Worm (Caenorhabditis elegans) whole organism, mixed stage, embryonic: ENCODE results near the gene F58F9.4.

ENCODE experiments used
- ceh-39 ChIP-seq: fragments of 150-350 bp; optimal IDR thresholded peaks from 2 replicates; lab custom pipeline; 2014; ENCODE audit warnings: missing biosample characterization, missing genetic modification characterization
- ces-1 ChIP-seq: fragments of 150-350 bp; optimal IDR thresholded peaks from 2 replicates; lab custom pipeline; 2014; ENCODE audit warnings: missing biosample characterization, missing genetic modification reagents, missing genetic modification characterization
- flh-1 ChIP-seq: fragments of 200-800 bp; sonication (Bioruptor generic); optimal IDR thresholded peaks from 2 replicates; lab custom pipeline; 2018; ENCODE audit warnings: mild to moderate bottlenecking, missing genetic modification characterization, moderate library complexity, missing compliant biosample characterization
- lsy-2 ChIP-seq: fragments of 150-350 bp; optimal IDR thresholded peaks from 2 replicates; lab custom pipeline; 2014; ENCODE audit warnings: missing biosample characterization, missing genetic modification characterization
- mab-5 ChIP-seq: fragments of 150-350 bp; optimal IDR thresholded peaks from 2 replicates; lab custom pipeline; 2014; ENCODE audit warnings: missing biosample characterization, missing genetic modification characterization
- mls-2 ChIP-seq: sonication (generic microtip); optimal IDR thresholded peaks from 2 replicates; lab custom pipeline; 2016; ENCODE audit warnings: mild to moderate bottlenecking, missing genetic modification characterization, moderate library complexity, missing compliant biosample characterization
- nhr-237 ChIP-seq: fragments of 150-350 bp; optimal IDR thresholded peaks from 2 replicates; lab custom pipeline; 2014; ENCODE audit warnings: missing biosample characterization, missing genetic modification characterization
- nhr-28 ChIP-seq: fragments of 150-350 bp; optimal IDR thresholded peaks from 2 replicates; lab custom pipeline; 2014; ENCODE audit warnings: missing biosample characterization, missing genetic modification characterization
- snpc-4 ChIP-seq: fragments of 150-350 bp; optimal IDR thresholded peaks from 2 replicates; lab custom pipeline; 2014; ENCODE audit warnings: missing biosample characterization, missing genetic modification characterization
- unc-39 ChIP-seq: fragments of 150-350 bp; optimal IDR thresholded peaks from 2 replicates; lab custom pipeline; 2014; ENCODE audit warnings: missing biosample characterization, missing genetic modification characterization
- unc-62 ChIP-seq: fragments of 150-350 bp; optimal IDR thresholded peaks from 2 replicates; lab custom pipeline; 2014; ENCODE audit warnings: missing biosample characterization, missing genetic modification reagents, missing genetic modification characterization
- ztf-11 ChIP-seq: fragments of 150-350 bp; optimal IDR thresholded peaks from 2 replicates; lab custom pipeline; 2014; ENCODE audit warnings: missing biosample characterization, missing genetic modification characterization

DNA sequence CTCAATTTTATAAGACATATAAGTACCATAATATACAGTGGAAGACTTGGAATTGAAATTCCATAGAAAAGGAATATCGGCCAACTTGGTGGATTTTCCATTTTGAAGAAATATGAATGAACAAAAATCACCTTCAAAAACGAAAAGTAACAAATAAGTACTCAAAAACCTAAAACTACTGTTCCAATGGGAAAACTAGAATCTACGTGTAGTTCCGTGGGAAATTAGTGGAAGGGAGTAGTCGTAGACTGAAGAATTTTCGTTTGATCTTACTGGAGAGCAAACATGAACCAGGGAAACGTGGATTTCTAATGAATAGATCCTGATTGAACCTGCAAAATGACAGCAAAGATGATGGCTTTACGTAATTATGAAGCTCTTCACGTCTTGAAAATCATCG is 41.1 kb downstream of the F58F9.4 start, which contains the start of gene srv-31:
- no peak for TF ChIP-seq lsy-2 (tag; lab: Kevin White, UChicago)
- TF ChIP-seq ztf-11 (tag; lab: Kevin White, UChicago): no peak
- TF ChIP-seq nhr-28 (tag; lab: Kevin White, UChicago): no peak
- TF ChIP-seq mab-5 (tag; lab: Kevin White, UChicago): no peak
- no peak for TF ChIP-seq ceh-39
- no peak for TF ChIP-seq nhr-237
- no peak for TF ChIP-seq ces-1 (GFP tag; lab: Kevin White, UChicago)
- TF ChIP-seq mls-2: no peak
- TF ChIP-seq flh-1 (GFP tag; lab: Kevin White, UChicago): no peak
- no peak for TF ChIP-seq unc-39 (tag; lab: Kevin White, UChicago)
- no peak for TF ChIP-seq snpc-4 (tag; lab: Kevin White, UChicago)
- TF ChIP-seq unc-62 (GFP tag; lab: Kevin White, UChicago): no peak
